Worm (Caenorhabditis elegans): ENCODE measurements around the gene C28H8.8.
A peak's percentile ranks its signal among the peaks of the same experiment; 100 is the strongest.

The C28H8.8 gene

ce11 chrIII:5855637-5856179, 32.9 kb downstream of the C28H8.8 start, which contains the start of the genes cct-6 and alh-9 (continued):
- TF ChIP-seq elt-2 (tag; optimal IDR thresholded peaks at IDR 0.05) = peak; percentile 38
- peak; percentile 33 for TF ChIP-seq zip-4 (GFP tag; optimal IDR thresholded peaks at IDR 0.05)
- TF ChIP-seq mdl-1 (tag; optimal IDR thresholded peaks at IDR 0.05) = peak in 1 of 2 experiments; percentile 83
- peak; percentile 83 for TF ChIP-seq lin-13 (GFP tag; optimal IDR thresholded peaks at IDR 0.05)
- TF ChIP-seq mef-2 (tag; optimal IDR thresholded peaks at IDR 0.05) = no peak
- peak; percentile 15 for TF ChIP-seq aly-2 (tag; optimal IDR thresholded peaks at IDR 0.05)
- TF ChIP-seq nhr-71 (tag; optimal IDR thresholded peaks at IDR 0.05) = peak; percentile 87
- no peak for TF ChIP-seq ceh-8 (GFP tag; optimal IDR thresholded peaks at IDR 0.05)
- TF ChIP-seq unc-62 (GFP tag; optimal IDR thresholded peaks at IDR 0.05) = no peak
- TF ChIP-seq vab-15 (tag; optimal IDR thresholded peaks at IDR 0.05) = no peak
- TF ChIP-seq zag-1 (tag; optimal IDR thresholded peaks at IDR 0.05) = no peak
- peak; percentile 73 for TF ChIP-seq lin-15B (tag; optimal IDR thresholded peaks at IDR 0.05)
- TF ChIP-seq nhr-28 (tag; optimal IDR thresholded peaks at IDR 0.05) = no peak
- TF ChIP-seq fos-1 (tag; optimal IDR thresholded peaks at IDR 0.05) = peak; percentile 62
- peak; percentile 81 for TF ChIP-seq nhr-47 (tag; optimal IDR thresholded peaks at IDR 0.05)
- TF ChIP-seq ztf-4 (tag; optimal IDR thresholded peaks at IDR 0.05) = peak; percentile 61
- TF ChIP-seq irx-1 (tag; optimal IDR thresholded peaks at IDR 0.05) = peak; percentile 30
- TF ChIP-seq C34B4.2 (tag; optimal IDR thresholded peaks at IDR 0.05) = no peak
- TF ChIP-seq ceh-90 (tag; optimal IDR thresholded peaks at IDR 0.05) = peak; percentile 7
- peak; percentile 42 for TF ChIP-seq egl-13 (tag; optimal IDR thresholded peaks at IDR 0.05)
- TF ChIP-seq nhr-11 (tag; optimal IDR thresholded peaks at IDR 0.05) = peak; percentile 8
- TF ChIP-seq ceh-63 (GFP tag; optimal IDR thresholded peaks at IDR 0.05) = no peak
- TF ChIP-seq tlp-1 (tag; optimal IDR thresholded peaks at IDR 0.05) = no peak
- peak; percentile 56 for TF ChIP-seq grh-1 (GFP tag; IDR thresholded peaks at IDR 0.05)
- peak; percentile 33 for TF ChIP-seq lin-39 (tag; optimal IDR thresholded peaks at IDR 0.05)
- TF ChIP-seq nhr-90 (tag; optimal IDR thresholded peaks at IDR 0.05; ENCODE audit: poor library complexity) = peak; percentile 65
- peak; percentile 87 for TF ChIP-seq blmp-1 (tag; optimal IDR thresholded peaks at IDR 0.05)
- peak; percentile 81 for TF ChIP-seq rnt-1 (tag; optimal IDR thresholded peaks at IDR 0.05)
- peak; percentile 75 to 93 (median 76) for TF ChIP-seq ceh-82 (tag; optimal IDR thresholded peaks at IDR 0.05)
- no peak for TF ChIP-seq unc-98 (GFP tag; IDR thresholded peaks at IDR 0.05)
- no peak for TF ChIP-seq ceh-88 (GFP tag; IDR thresholded peaks at IDR 0.05)
- no peak for TF ChIP-seq mab-9 (GFP tag; IDR thresholded peaks at IDR 0.05)
- peak; percentile 59 for TF ChIP-seq dsc-1 (tag; optimal IDR thresholded peaks at IDR 0.05)
- no peak for TF ChIP-seq nhr-12 (tag; optimal IDR thresholded peaks at IDR 0.05)
- TF ChIP-seq nhr-85 (tag) = peak; percentile 82
- TF ChIP-seq nhr-76 (tag; optimal IDR thresholded peaks at IDR 0.05) = no peak
- TF ChIP-seq snpc-4 (tag; optimal IDR thresholded peaks at IDR 0.05) = peak; percentile 51
- TF ChIP-seq skn-1 (tag; optimal IDR thresholded peaks at IDR 0.05) = peak; percentile 84
- TF ChIP-seq swsn-7 (tag; optimal IDR thresholded peaks at IDR 0.05) = peak; percentile 75
- TF ChIP-seq lin-35 (GFP tag; optimal IDR thresholded peaks at IDR 0.05) = peak; percentile 98
- TF ChIP-seq hlh-4 (tag; optimal IDR thresholded peaks at IDR 0.05) = no peak
- TF ChIP-seq aha-1 (tag; optimal IDR thresholded peaks at IDR 0.05) = no peak
- TF ChIP-seq elt-3 (tag; optimal IDR thresholded peaks at IDR 0.05) = peak in 3 of 6 experiments; percentile 24 to 92 (median 60)
- peak; percentile 42 for TF ChIP-seq lir-3 (tag; optimal IDR thresholded peaks at IDR 0.05; ENCODE audit: poor library complexity)

- TF ChIP-seq unc-98 (GFP tag; IDR thresholded peaks at IDR 0.05) = no peak
- peak; percentile 9 for TF ChIP-seq rnt-1 (tag; optimal IDR thresholded peaks at IDR 0.05)
- TF ChIP-seq ceh-8 (GFP tag; optimal IDR thresholded peaks at IDR 0.05) = no peak
- TF ChIP-seq C04F5.9 (tag; optimal IDR thresholded peaks at IDR 0.05) = no peak
- peak; percentile 29 for TF ChIP-seq mep-1 (tag; optimal IDR thresholded peaks at IDR 0.05)
- TF ChIP-seq aly-2 (tag; optimal IDR thresholded peaks at IDR 0.05) = peak; percentile 70
- TF ChIP-seq nhr-19 (GFP tag; conservative IDR thresholded peaks at IDR 0.05) = 0 out of 2 replicates have a peak, but pooled peaks have one; percentile 2
- no peak for TF ChIP-seq ces-1 (GFP tag; optimal IDR thresholded peaks at IDR 0.05)
- TF ChIP-seq dpl-1 (GFP tag; optimal IDR thresholded peaks at IDR 0.05) = peak; percentile 43 to 78 (median 60)
- peak; percentile 38 for TF ChIP-seq nhr-20 (tag; optimal IDR thresholded peaks at IDR 0.05)
- TF ChIP-seq snu-23 (GFP tag; optimal IDR thresholded peaks at IDR 0.05) = peak; percentile 38
- peak; percentile 45 for TF ChIP-seq ztf-4 (tag; optimal IDR thresholded peaks at IDR 0.05)
- peak; percentile 24 to 71 for TF ChIP-seq efl-1 (optimal IDR thresholded peaks at IDR 0.05)
- TF ChIP-seq efl-1 (GFP tag; optimal IDR thresholded peaks at IDR 0.05 in 1 of 2) = peak; percentile 80 to 97
- TF ChIP-seq ceh-90 (tag; optimal IDR thresholded peaks at IDR 0.05) = no peak
- peak; percentile 61 to 84 for TF ChIP-seq lin-35 (GFP tag; optimal IDR thresholded peaks at IDR 0.05)
- peak; percentile 55 for TF ChIP-seq nhr-47 (tag; optimal IDR thresholded peaks at IDR 0.05)
- peak; percentile 10 for TF ChIP-seq lin-13 (GFP tag; optimal IDR thresholded peaks at IDR 0.05)
- TF ChIP-seq nhr-71 (tag; optimal IDR thresholded peaks at IDR 0.05) = peak; percentile 54
Observed at ce11 chrIII:5853240-5853639, 35.3 kb downstream of the C28H8.8 start, which contains the start of gene ddx-23. Gene ddx-23 (minus strand): TSS chrIII:5853269.
